Worm (Caenorhabditis elegans) whole organism, early embryonic: Measurements from ENCODE around the gene frpr-6.

Experiments used
- B0310.2 ChIP-seq: sonication (generic microtip); optimal IDR thresholded peaks from 2 replicates; lab custom pipeline; 2016; ENCODE audit warnings: mild to moderate bottlenecking, missing genetic modification characterization, missing compliant biosample characterization
- F13C5.2 ChIP-seq: sonication (generic microtip); optimal IDR thresholded peaks from 2 replicates; lab custom pipeline; 2017; ENCODE audit warnings: mild to moderate bottlenecking, missing genetic modification characterization, inconsistent platforms, missing compliant biosample characterization
- aly-1 ChIP-seq: sonication (generic microtip); optimal IDR thresholded peaks from 2 replicates; lab custom pipeline; 2016; ENCODE audit warnings: missing genetic modification characterization, missing compliant biosample characterization
- ama-1 ChIP-seq: fragments of 150-350 bp; optimal IDR thresholded peaks from 2 replicates; lab custom pipeline; 2014
- ceh-13 ChIP-seq: fragments of 200-800 bp; sonication (Bioruptor generic); optimal IDR thresholded peaks from 2 replicates; lab custom pipeline; 2018; ENCODE audit warnings: mild to moderate bottlenecking, missing genetic modification characterization, missing compliant biosample characterization
- ceh-36 ChIP-seq: sonication (generic microtip); optimal IDR thresholded peaks from 2 replicates; lab custom pipeline; 2016; ENCODE audit warnings: missing genetic modification characterization, inconsistent platforms, missing compliant biosample characterization
- ets-7 ChIP-seq: sonication (generic microtip); optimal IDR thresholded peaks from 2 replicates; lab custom pipeline; 2016; ENCODE audit warnings: missing genotype, missing genetic modification characterization, missing compliant biosample characterization
- flt-1 ChIP-seq: fragments of 200-800 bp; sonication (Bioruptor generic); IDR thresholded peaks from 2 replicates; pipeline ENCODE4 v1.3.6; 2022; ENCODE audit warnings: missing genetic modification characterization, missing compliant biosample characterization
- hmbx-1 ChIP-seq: sonication (generic microtip); optimal IDR thresholded peaks from 2 replicates; lab custom pipeline; 2016; ENCODE audit warnings: mild to moderate bottlenecking, missing genetic modification characterization, missing compliant biosample characterization
- hmg-4 ChIP-seq: fragments of 200-800 bp; sonication (Bioruptor generic); optimal IDR thresholded peaks from 2 replicates; lab custom pipeline; 2018; ENCODE audit warnings: mild to moderate bottlenecking, missing genetic modification characterization, missing compliant biosample characterization
- hnd-1 ChIP-seq: sonication (generic microtip); optimal IDR thresholded peaks from 2 replicates; lab custom pipeline; 2016; ENCODE audit warnings: missing genetic modification characterization, missing compliant biosample characterization
- pes-1 ChIP-seq: fragments of 200-800 bp; sonication (Bioruptor generic); IDR thresholded peaks from 2 replicates; pipeline ENCODE4 v1.3.6; 2022; ENCODE audit warnings: missing genetic modification reagents, missing genetic modification characterization, missing compliant biosample characterization
- scrt-1 ChIP-seq: fragments of 200-800 bp; sonication (Bioruptor generic); IDR thresholded peaks from 2 replicates; pipeline ENCODE4 v1.3.6; 2022; ENCODE audit warnings: missing genetic modification characterization, missing compliant biosample characterization
- sea-1 ChIP-seq: fragments of 200-800 bp; sonication (Bioruptor generic); conservative IDR thresholded peaks from 2 replicates; pipeline ENCODE4 v1.3.6; 2022; ENCODE audit warnings: missing genetic modification characterization, missing compliant biosample characterization
- tbx-11 ChIP-seq: fragments of 200-800 bp; sonication (Bioruptor generic); IDR thresholded peaks from 2 replicates; pipeline ENCODE4 v1.3.6; 2022; ENCODE audit warnings: missing genetic modification characterization, missing compliant biosample characterization
- tbx-37 ChIP-seq: fragments of 200-800 bp; sonication (Bioruptor generic); conservative IDR thresholded peaks from 2 replicates; pipeline ENCODE4 v1.3.6; 2022; ENCODE audit warnings: missing genetic modification reagents, missing genetic modification characterization, missing compliant biosample characterization
- tra-4 ChIP-seq: sonication (generic microtip); optimal IDR thresholded peaks from 2 replicates; lab custom pipeline; 2017; ENCODE audit warnings: missing genetic modification characterization, missing compliant biosample characterization

Gene frpr-6

DNA sequence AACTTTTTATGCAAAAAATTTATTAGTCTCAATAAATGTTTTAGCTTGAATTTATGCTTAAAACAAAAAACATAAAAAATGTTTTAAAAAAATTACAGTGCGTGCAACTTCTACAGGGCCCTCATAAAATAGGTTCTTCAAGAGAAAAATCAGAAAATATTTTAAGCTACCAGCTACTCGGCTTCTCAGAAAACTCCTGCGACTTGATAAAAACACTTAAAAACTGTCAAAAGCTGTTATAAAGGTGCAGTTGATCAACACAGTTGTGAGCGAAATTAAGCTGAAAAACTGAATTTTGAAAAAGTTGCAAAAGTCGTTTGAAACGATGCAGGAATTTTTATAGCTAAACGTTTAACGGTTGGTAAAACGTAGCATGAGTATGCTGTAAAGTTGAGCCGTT is 12.2 kb downstream of the frpr-6 start:
- no peak for TF ChIP-seq aly-1 (tag; lab: Kevin White, UChicago)
- peak; percentile 94 for TF ChIP-seq ama-1 (lab: Kevin White, UChicago)
- peak; percentile 27; the same call in 1 of the 2 replicates for TF ChIP-seq tbx-11
- TF ChIP-seq sea-1, result peak; percentile 95
- 0 out of 2 replicates have a peak, but pooled peaks have one; percentile 39 for TF ChIP-seq pes-1 (GFP tag; lab: Robert Waterston, UW)
- no peak for TF ChIP-seq ets-7 (tag; lab: Kevin White, UChicago)
- TF ChIP-seq hnd-1 (tag; lab: Kevin White, UChicago), result peak; percentile 54

DNA sequence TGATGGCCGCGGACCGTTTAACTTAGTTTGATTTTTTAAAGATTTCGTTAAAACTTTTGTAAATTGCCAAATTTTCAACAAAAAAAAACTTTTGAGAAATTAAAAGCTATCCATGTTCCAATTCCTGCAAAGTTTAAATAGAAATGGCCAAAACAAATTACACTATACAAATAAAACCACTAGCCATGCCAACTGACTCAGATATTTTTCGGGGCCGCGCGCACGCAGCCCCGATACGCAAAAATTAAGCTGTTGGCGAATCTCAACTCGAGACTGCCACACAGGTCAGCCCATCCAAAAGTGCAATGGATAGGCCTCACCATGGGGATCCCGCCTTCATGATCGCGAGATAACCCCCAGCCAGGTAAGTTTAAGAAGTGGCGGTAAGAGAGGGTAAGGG is 14.3 kb downstream of the frpr-6 start:
- TF ChIP-seq pes-1 (GFP tag; lab: Robert Waterston, UW) (0 out of 2 replicates have a peak, but pooled peaks have one; percentile 47), sea-1 (0 out of 2 replicates have a peak, but pooled peaks have one; percentile 60)

DNA sequence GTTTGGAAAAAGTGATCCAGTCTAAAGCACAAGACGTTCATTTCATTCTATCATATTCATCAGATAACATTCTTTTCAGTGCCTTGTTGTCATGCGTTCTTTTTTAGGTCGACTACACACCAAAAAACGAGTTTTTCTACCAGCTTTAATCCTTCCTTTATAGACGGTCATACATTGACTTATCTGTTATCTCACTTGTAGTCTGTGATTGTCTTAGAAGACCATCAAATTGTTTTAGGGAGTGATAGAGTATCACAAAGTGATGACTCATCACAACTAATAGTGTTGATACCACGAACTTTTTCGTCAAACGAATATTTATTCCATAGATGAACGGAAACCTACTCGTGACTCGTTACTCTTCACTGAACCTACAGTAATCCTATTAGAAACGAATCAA is 15.1 kb downstream of the frpr-6 start:
- TF ChIP-seq hnd-1 (tag; lab: Kevin White, UChicago) (no peak), ceh-36 (tag; lab: Kevin White, UChicago) (no peak), ets-7 (tag; lab: Kevin White, UChicago) (no peak), B0310.2 (tag; lab: Kevin White, UChicago) (no peak), hmbx-1 (no peak), tbx-11 (no peak), ceh-13 (GFP tag; lab: Kevin White, UChicago) (no peak), scrt-1 (GFP tag; lab: Robert Waterston, UW) (no peak), tbx-37 (no peak), sea-1 (no peak), pes-1 (GFP tag; lab: Robert Waterston, UW) (no peak), ama-1 (lab: Kevin White, UChicago) (no peak), F13C5.2 (no peak), aly-1 (tag; lab: Kevin White, UChicago) (no peak), flt-1 (GFP tag; lab: Robert Waterston, UW) (no peak), hmg-4 (GFP tag; lab: Kevin White, UChicago) (no peak), tra-4 (tag; lab: Kevin White, UChicago) (no peak)

DNA sequence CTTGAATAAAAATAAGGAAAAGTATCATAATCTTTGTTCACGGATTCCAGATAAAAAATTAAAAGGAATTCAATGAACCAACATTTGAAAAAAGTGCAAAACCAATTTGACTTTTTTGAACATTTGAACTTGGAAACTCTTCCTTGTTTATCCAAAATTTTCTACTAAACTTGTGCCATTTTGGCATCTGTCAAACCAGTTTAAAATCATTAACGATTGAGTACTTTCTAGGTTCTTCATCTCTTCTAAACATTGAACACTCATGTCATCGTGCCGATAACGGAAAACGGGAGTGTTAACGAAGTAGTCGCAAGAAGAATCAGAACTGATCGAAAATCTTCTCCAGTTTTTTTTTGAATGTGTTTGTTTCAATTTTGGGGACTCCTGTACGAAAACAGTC is 16.7 kb downstream of the frpr-6 start:
- TF ChIP-seq F13C5.2 (no peak), ceh-13 (GFP tag; lab: Kevin White, UChicago) (no peak), tbx-37 (no peak), B0310.2 (tag; lab: Kevin White, UChicago) (no peak), sea-1 (no peak), pes-1 (GFP tag; lab: Robert Waterston, UW) (no peak), flt-1 (GFP tag; lab: Robert Waterston, UW) (no peak), tbx-11 (no peak), tra-4 (tag; lab: Kevin White, UChicago) (no peak), ama-1 (lab: Kevin White, UChicago) (no peak), hmg-4 (GFP tag; lab: Kevin White, UChicago) (no peak), hmbx-1 (no peak), ceh-36 (tag; lab: Kevin White, UChicago) (no peak), aly-1 (tag; lab: Kevin White, UChicago) (no peak), scrt-1 (GFP tag; lab: Robert Waterston, UW) (no peak)

DNA sequence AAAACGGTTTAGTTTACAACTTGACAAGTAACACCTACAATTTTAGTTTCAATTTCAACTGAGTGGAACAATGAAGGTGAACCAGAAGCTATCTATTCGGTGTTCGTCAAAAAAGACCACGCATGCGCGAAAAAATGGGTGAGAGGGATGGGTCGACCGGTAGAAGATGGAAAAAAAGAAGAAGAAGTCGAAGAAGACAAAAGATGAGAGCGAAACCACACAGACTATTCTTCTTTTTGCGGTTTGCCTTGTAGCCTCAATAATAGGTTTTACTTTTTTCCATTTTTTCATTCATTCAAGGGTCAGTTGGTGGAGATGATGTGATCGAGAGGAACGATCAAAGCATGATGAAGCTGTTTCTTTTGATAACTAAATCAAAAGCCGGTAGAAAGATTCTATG is 18.6 kb downstream of the frpr-6 start:
- TF ChIP-seq sea-1, result no peak
- no peak for TF ChIP-seq B0310.2 (tag; lab: Kevin White, UChicago)
- no peak for TF ChIP-seq ets-7 (tag; lab: Kevin White, UChicago)
- TF ChIP-seq flt-1 (GFP tag; lab: Robert Waterston, UW), result no peak
- TF ChIP-seq tbx-11, result no peak
- no peak for TF ChIP-seq hmbx-1
- TF ChIP-seq ama-1 (lab: Kevin White, UChicago), result no peak
- no peak for TF ChIP-seq ceh-13 (GFP tag; lab: Kevin White, UChicago)
- no peak for TF ChIP-seq tbx-37
- no peak for TF ChIP-seq scrt-1 (GFP tag; lab: Robert Waterston, UW)
- no peak for TF ChIP-seq hnd-1 (tag; lab: Kevin White, UChicago)
- no peak for TF ChIP-seq tra-4 (tag; lab: Kevin White, UChicago)

DNA sequence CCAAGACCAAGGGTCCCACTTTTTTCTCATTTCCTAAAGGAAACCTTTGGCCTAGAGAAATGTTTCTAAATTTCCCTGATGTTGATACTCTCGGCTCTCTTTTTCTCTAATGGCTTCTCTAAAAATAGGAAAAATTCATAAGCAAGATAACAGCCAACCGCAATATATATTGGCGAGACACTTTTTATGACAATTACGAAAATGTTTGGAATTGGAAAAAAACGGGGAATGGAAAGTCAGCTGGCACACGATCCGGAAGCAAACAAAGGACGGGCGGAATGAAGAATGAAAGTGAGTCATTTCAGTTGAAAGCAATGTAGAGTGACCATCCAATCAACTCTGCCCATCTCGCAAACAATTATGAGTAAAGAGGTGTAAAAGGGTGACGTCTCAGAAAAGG is 19.6 kb downstream of the frpr-6 start:
- no peak for TF ChIP-seq tra-4 (tag; lab: Kevin White, UChicago)
- TF ChIP-seq flt-1 (GFP tag; lab: Robert Waterston, UW), result no peak
- TF ChIP-seq hnd-1 (tag; lab: Kevin White, UChicago), result no peak
- no peak for TF ChIP-seq sea-1
- TF ChIP-seq scrt-1 (GFP tag; lab: Robert Waterston, UW), result no peak
- TF ChIP-seq tbx-37, result no peak
- no peak for TF ChIP-seq ets-7 (tag; lab: Kevin White, UChicago)
- no peak for TF ChIP-seq F13C5.2
- TF ChIP-seq ama-1 (lab: Kevin White, UChicago), result no peak
- TF ChIP-seq B0310.2 (tag; lab: Kevin White, UChicago), result no peak
- TF ChIP-seq hmbx-1, result no peak
- TF ChIP-seq ceh-13 (GFP tag; lab: Kevin White, UChicago), result no peak
- TF ChIP-seq ceh-36 (tag; lab: Kevin White, UChicago), result no peak
- TF ChIP-seq aly-1 (tag; lab: Kevin White, UChicago), result no peak
- TF ChIP-seq hmg-4 (GFP tag; lab: Kevin White, UChicago), result no peak
- no peak for TF ChIP-seq tbx-11
- no peak for TF ChIP-seq pes-1 (GFP tag; lab: Robert Waterston, UW)

DNA sequence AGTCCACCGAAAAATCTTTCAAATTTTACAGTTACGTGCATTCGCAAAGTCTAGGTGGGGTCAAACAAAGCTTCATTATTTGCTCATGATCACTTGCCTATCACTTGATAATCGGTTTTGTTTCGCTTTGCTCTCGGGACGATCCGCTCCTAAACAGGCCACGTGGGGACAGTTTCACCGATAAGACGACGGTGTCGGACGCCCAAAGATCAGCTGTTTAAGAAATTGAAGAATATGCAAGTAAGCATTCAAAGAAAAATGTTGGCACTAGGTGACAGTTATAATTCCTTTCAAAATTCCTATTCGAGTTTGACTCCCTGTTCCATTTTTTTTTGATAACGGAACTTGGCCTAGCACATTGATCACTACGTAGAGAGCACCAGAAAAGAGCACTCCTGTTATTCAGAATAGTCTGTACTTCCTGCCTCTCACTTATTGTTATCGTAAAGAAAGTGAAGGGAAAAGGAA is 21.0 kb downstream of the frpr-6 start:
- TF ChIP-seq ceh-36 (tag; lab: Kevin White, UChicago) (no peak), tbx-37 (no peak)
